Fruit fly (Drosophila melanogaster): ENCODE measurements around the gene CG13481.

- TF ChIP-seq ovo (GFP tag; optimal IDR thresholded peaks at IDR 0.05) (no peak), CG5204 (GFP tag; optimal IDR thresholded peaks at IDR 0.05) (peak; percentile 39), Crg-1 (GFP tag; optimal IDR thresholded peaks at IDR 0.05) (no peak), cnc (optimal IDR thresholded peaks at IDR 0.05) (no peak), CG1620 (GFP tag; optimal IDR thresholded peaks at IDR 0.05) (no peak), toe (GFP tag; optimal IDR thresholded peaks at IDR 0.05) (peak; percentile 20), bab1 (GFP tag; optimal IDR thresholded peaks at IDR 0.05) (no peak), CG11617 (GFP tag; optimal IDR thresholded peaks at IDR 0.05) (peak; percentile 80), Mnt (GFP tag; optimal IDR thresholded peaks at IDR 0.05) (no peak), CG14711 (tag; optimal IDR thresholded peaks at IDR 0.05) (peak; percentile 39), pad (GFP tag; optimal IDR thresholded peaks at IDR 0.05) (no peak), kay (GFP tag; ENCODE audit: borderline replicate concordance) (peak; percentile 19)
These were observed 12.0 kb upstream of the CG13481 start, which contains the start of gene CG43120 for dm6 chr3L:14381523-14381922.

Data from whole organism, adult.